Worm (Caenorhabditis elegans) whole organism, L4 larva: Measurements from ENCODE around the gene Y49F6B.9.

Experiments used
- R02D3.7 ChIP-seq: fragments of 150-350 bp; sonication (generic microtip); optimal IDR thresholded peaks from 3 replicates; lab custom pipeline; 2014; ENCODE audit warnings: missing biosample characterization, missing genetic modification characterization
- T26A8.4 ChIP-seq: fragments of 200-800 bp; sonication (Bioruptor generic); IDR thresholded peaks from 2 replicates; pipeline ENCODE4 v1.3.6; 2022; ENCODE audit warnings: missing genetic modification characterization, missing compliant biosample characterization
- Y105C5A.15 ChIP-seq: fragments of 200-800 bp; sonication (Bioruptor generic); IDR thresholded peaks from 2 replicates; pipeline ENCODE4 v1.3.6; 2022; ENCODE audit warnings: missing genetic modification characterization, missing compliant biosample characterization
- Y75B8A.6 ChIP-seq: fragments of 200-800 bp; sonication (Bioruptor generic); IDR thresholded peaks from 2 replicates; pipeline ENCODE4 v1.3.6; 2022; ENCODE audit warnings: missing genetic modification reagents, missing genetic modification characterization, missing compliant biosample characterization
- ZK337.2 ChIP-seq: fragments of 200-800 bp; sonication (Bioruptor generic); IDR thresholded peaks from 2 replicates; pipeline ENCODE4 v1.3.6; 2022; ENCODE audit warnings: missing genetic modification reagents, missing genetic modification characterization, missing compliant biosample characterization
- aha-1 ChIP-seq: fragments of 150-350 bp; peaks from one replicate; lab custom pipeline; 2014; ENCODE audit warnings: missing biosample characterization, missing genetic modification characterization
- ama-1 ChIP-seq: fragments of 150-350 bp; optimal IDR thresholded peaks from 2 replicates; lab custom pipeline; 2014; ENCODE audit warnings: inconsistent platforms, mixed read lengths
- ceh-32 ChIP-seq: sonication (generic microtip); optimal IDR thresholded peaks from 2 replicates; lab custom pipeline; 2016; ENCODE audit warnings: mild to moderate bottlenecking, missing genetic modification characterization, missing compliant biosample characterization; ENCODE audit not compliant: poor library complexity
- ceh-44 ChIP-seq: fragments of 200-800 bp; sonication (Bioruptor generic); IDR thresholded peaks from 2 replicates; pipeline ENCODE4 v1.3.6; 2022; ENCODE audit warnings: missing genetic modification reagents, missing genetic modification characterization, missing compliant biosample characterization
- ceh-62 ChIP-seq: sonication (generic microtip); optimal IDR thresholded peaks from 2 replicates; lab custom pipeline; 2017; ENCODE audit warnings: missing biosample characterization, missing genetic modification characterization
- daf-16 ChIP-seq, 3 experiments: sonication (generic microtip); optimal IDR thresholded peaks; 2 replicates each; lab custom pipeline; 2016 to 2017; ENCODE audit warnings: missing genetic modification characterization in 3 of 3, missing genetic modification reagents in 3 of 3, mild to moderate bottlenecking in 2 of 3, missing compliant biosample characterization in 2 of 3, missing biosample characterization in 1 of 3, moderate library complexity in 1 of 3
- daf-8 ChIP-seq: fragments of 200-800 bp; sonication (Bioruptor generic); IDR thresholded peaks from 2 replicates; pipeline ENCODE4 v1.3.6; 2022; ENCODE audit warnings: missing genetic modification characterization, missing compliant biosample characterization
- dpl-1 ChIP-seq: fragments of 150-350 bp; optimal IDR thresholded peaks from 2 replicates; lab custom pipeline; 2014; ENCODE audit warnings: missing biosample characterization, missing genetic modification reagents, missing genetic modification characterization
- dve-1 ChIP-seq: sonication (generic microtip); optimal IDR thresholded peaks from 2 replicates; lab custom pipeline; 2017; ENCODE audit warnings: antibody characterized with exemption, mild to moderate bottlenecking, missing genetic modification characterization, missing compliant biosample characterization; ENCODE audit not compliant: insufficient read depth
- fos-1 ChIP-seq: fragments of 150-350 bp; optimal IDR thresholded peaks from 2 replicates; lab custom pipeline; 2014; ENCODE audit warnings: missing biosample characterization, missing genetic modification characterization
- lim-7 ChIP-seq: fragments of 200-800 bp; sonication (Bioruptor generic); IDR thresholded peaks from 2 replicates; pipeline ENCODE4 v1.3.6; 2022; ENCODE audit warnings: missing genetic modification characterization, missing compliant biosample characterization
- lin-38 ChIP-seq: fragments of 200-800 bp; sonication (Bioruptor generic); IDR thresholded peaks from 2 replicates; pipeline ENCODE4 v1.3.6; 2022; ENCODE audit warnings: missing genetic modification reagents, missing genetic modification characterization, missing compliant biosample characterization
- mdl-1 ChIP-seq, 2 experiments: fragments of 150-350 bp in 1 of 2; sonication (generic microtip) in 1 of 2; optimal IDR thresholded peaks; 2 replicates each; lab custom pipeline; 2014 to 2017; ENCODE audit warnings: missing biosample characterization in 2 of 2, missing genetic modification characterization in 2 of 2
- mxl-2 ChIP-seq: fragments of 200-800 bp; sonication (Bioruptor generic); conservative IDR thresholded peaks from 2 replicates; pipeline ENCODE4 v1.3.6; 2022; ENCODE audit warnings: missing genetic modification reagents, missing genetic modification characterization, missing compliant biosample characterization
- mxl-3 ChIP-seq: fragments of 200-800 bp; sonication (Bioruptor generic); optimal IDR thresholded peaks from 2 replicates; lab custom pipeline; 2018; ENCODE audit warnings: mild to moderate bottlenecking, missing genetic modification characterization, missing compliant biosample characterization
- nhr-102 ChIP-seq: sonication (generic microtip); optimal IDR thresholded peaks from 2 replicates; lab custom pipeline; 2016; ENCODE audit warnings: mild to moderate bottlenecking, missing genetic modification characterization, moderate library complexity, missing compliant biosample characterization
- nhr-111 ChIP-seq: fragments of 200-800 bp; sonication (Bioruptor generic); optimal IDR thresholded peaks from 2 replicates; lab custom pipeline; 2018; ENCODE audit warnings: mild to moderate bottlenecking, missing genetic modification characterization, missing compliant biosample characterization
- nhr-25 ChIP-seq: sonication (generic microtip); optimal IDR thresholded peaks from 2 replicates; lab custom pipeline; 2017; ENCODE audit warnings: missing genetic modification characterization, mild to moderate bottlenecking, missing compliant biosample characterization, antibody characterized with exemption, moderate library complexity, borderline replicate concordance; ENCODE audit not compliant: insufficient read depth
- nhr-28 ChIP-seq: fragments of 150-350 bp; optimal IDR thresholded peaks from 2 replicates; lab custom pipeline; 2014; ENCODE audit warnings: missing biosample characterization, missing genetic modification characterization
- nhr-76 ChIP-seq: fragments of 150-350 bp; optimal IDR thresholded peaks from 2 replicates; lab custom pipeline; 2014; ENCODE audit warnings: missing biosample characterization, missing genetic modification characterization
- nhr-77 ChIP-seq: fragments of 150-350 bp; optimal IDR thresholded peaks from 2 replicates; lab custom pipeline; 2014; ENCODE audit warnings: missing biosample characterization, missing genetic modification characterization
- pha-4 ChIP-seq, 2 experiments: fragments of 150-350 bp in 1 of 2; fragments of 200-800 bp in 1 of 2; sonication (Bioruptor generic) in 1 of 2; IDR thresholded peaks in 1 of 2; optimal IDR thresholded peaks in 1 of 2; 2 replicates each; pipeline versions ENCODE4 v1.3.6 to Lab custom; 2014 to 2022; ENCODE audit warnings: missing genetic modification characterization in 2 of 2, missing genetic modification reagents in 2 of 2, missing biosample characterization in 1 of 2, missing compliant biosample characterization in 1 of 2
- php-3 ChIP-seq: fragments of 200-800 bp; sonication (Bioruptor generic); IDR thresholded peaks from 2 replicates; pipeline ENCODE4 v1.3.6; 2022; ENCODE audit warnings: missing genetic modification reagents, missing genetic modification characterization, missing compliant biosample characterization
- rbr-2 ChIP-seq: sonication (generic microtip); optimal IDR thresholded peaks from 2 replicates; lab custom pipeline; 2016; ENCODE audit warnings: missing genotype, missing genetic modification characterization, missing compliant biosample characterization
- set-16 ChIP-seq: fragments of 200-800 bp; sonication (Bioruptor generic); IDR thresholded peaks from 2 replicates; pipeline ENCODE4 v1.3.6; 2022; ENCODE audit warnings: missing genetic modification reagents, missing genetic modification characterization, missing compliant biosample characterization
- unc-62 ChIP-seq, 3 experiments: fragments of 150-350 bp in 1 of 3; sonication (generic microtip); optimal IDR thresholded peaks in 2 of 3; peaks in 1 of 3; 1 replicate in 1 of 3; 2 replicates in 2 of 3; lab custom pipeline; 2014 to 2017; ENCODE audit warnings: missing biosample characterization in 3 of 3, missing genetic modification characterization in 3 of 3, missing genetic modification reagents in 3 of 3, missing genotype in 1 of 3
- vab-7 ChIP-seq: fragments of 200-800 bp; sonication (Bioruptor generic); IDR thresholded peaks from 2 replicates; pipeline ENCODE4 v1.3.6; 2022; ENCODE audit warnings: missing genetic modification reagents, missing genetic modification characterization, missing compliant biosample characterization
- ztf-7 ChIP-seq: fragments of 150-350 bp; optimal IDR thresholded peaks from 2 replicates; lab custom pipeline; 2014; ENCODE audit warnings: missing biosample characterization, missing genetic modification characterization

The Y49F6B.9 gene

ce11 chrII:3477171-3477570, 22.0 kb downstream of the Y49F6B.9 start, which contains the start of gene fbxb-104:
TSS of gene fbxb-104 (minus strand) at chrII:3477271.
- TF ChIP-seq ceh-62 = no peak
- no peak for TF ChIP-seq vab-7
- peak in 1 of 2 experiments; percentile 9 for TF ChIP-seq unc-62 (GFP tag; optimal IDR thresholded peaks at IDR 0.05 in 1 of 2; lab: Kevin White, UChicago)
- no peak for TF ChIP-seq unc-62 (tag; optimal IDR thresholded peaks at IDR 0.05; lab: Kevin White, UChicago)
- TF ChIP-seq set-16 = no peak

- TF ChIP-seq R02D3.7 (tag; lab: Kevin White, UChicago) (no peak), T26A8.4 (no peak), nhr-111 (GFP tag; lab: Kevin White, UChicago) (no peak)
Observed at ce11 chrII:3476536-3476935, 22.7 kb downstream of the Y49F6B.9 start.

ce11 chrII:3473744-3474143, 25.4 kb downstream of the Y49F6B.9 start, which contains the start of gene sdz-32:
TSS of gene sdz-32 (plus strand) at chrII:3474044.
- no peak for TF ChIP-seq nhr-102 (tag; lab: Kevin White, UChicago)
- TF ChIP-seq ceh-32 (tag; lab: Kevin White, UChicago) = no peak
- TF ChIP-seq lin-38 (GFP tag; lab: Robert Waterston, UW) = no peak
- TF ChIP-seq nhr-111 (GFP tag; lab: Kevin White, UChicago) = no peak
- no peak for TF ChIP-seq nhr-28 (tag; lab: Kevin White, UChicago)
- no peak for TF ChIP-seq ceh-62
- TF ChIP-seq ama-1 = no peak
- TF ChIP-seq daf-8 (GFP tag; lab: Robert Waterston, UW) = no peak

DNA sequence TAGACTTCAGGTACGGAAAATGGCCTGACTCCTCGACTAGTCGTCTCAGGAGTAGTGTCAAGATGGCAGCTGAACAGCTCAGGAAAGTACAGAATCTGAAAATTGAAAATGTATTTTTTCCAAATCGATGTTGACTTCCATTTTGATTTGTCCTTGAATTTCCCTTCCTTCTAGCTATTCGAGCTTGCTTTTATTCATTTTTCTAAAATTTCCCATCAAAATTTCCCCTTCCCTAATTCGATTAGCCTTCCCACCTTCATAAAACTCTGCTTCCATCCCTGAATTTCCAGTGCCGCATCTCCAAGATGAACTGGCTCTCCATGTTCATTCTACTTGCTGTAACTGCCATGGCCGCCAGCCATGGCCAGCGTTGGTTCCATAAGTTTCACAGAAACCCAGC, 26.4 kb downstream of the Y49F6B.9 start, which contains the start of gene Y49F6B.6:
Gene Y49F6B.6, plus strand, starts transcription at position 301 of the 400 bp plus-strand sequence.
- TF ChIP-seq Y75B8A.6 (GFP tag; lab: Robert Waterston, UW) (no peak), nhr-25 (tag; lab: Kevin White, UChicago) (no peak), Y105C5A.15 (GFP tag; lab: Robert Waterston, UW) (no peak), mxl-3 (GFP tag; lab: Kevin White, UChicago) (no peak), ZK337.2 (GFP tag; lab: Robert Waterston, UW) (no peak), fos-1 (tag; lab: Kevin White, UChicago) (no peak), lim-7 (GFP tag; lab: Robert Waterston, UW) (no peak), nhr-76 (tag; lab: Kevin White, UChicago) (no peak), mdl-1 (tag; optimal IDR thresholded peaks at IDR 0.05; lab: Kevin White, UChicago) (no peak), pha-4 (GFP tag; IDR thresholded peaks at IDR 0.05; lab: Robert Waterston, UW) (no peak), pha-4 (tag; optimal IDR thresholded peaks at IDR 0.05; lab: Kevin White, UChicago) (no peak), dve-1 (no peak), rbr-2 (tag; lab: Kevin White, UChicago) (no peak), dpl-1 (GFP tag; lab: Kevin White, UChicago) (no peak), php-3 (GFP tag; lab: Robert Waterston, UW) (no peak), mxl-2 (no peak), ceh-44 (GFP tag; lab: Robert Waterston, UW) (no peak), daf-16 (GFP tag; optimal IDR thresholded peaks at IDR 0.05; lab: Kevin White, UChicago) (no peak), daf-16 (tag; optimal IDR thresholded peaks at IDR 0.05; lab: Kevin White, UChicago) (no peak), ztf-7 (no peak)

DNA sequence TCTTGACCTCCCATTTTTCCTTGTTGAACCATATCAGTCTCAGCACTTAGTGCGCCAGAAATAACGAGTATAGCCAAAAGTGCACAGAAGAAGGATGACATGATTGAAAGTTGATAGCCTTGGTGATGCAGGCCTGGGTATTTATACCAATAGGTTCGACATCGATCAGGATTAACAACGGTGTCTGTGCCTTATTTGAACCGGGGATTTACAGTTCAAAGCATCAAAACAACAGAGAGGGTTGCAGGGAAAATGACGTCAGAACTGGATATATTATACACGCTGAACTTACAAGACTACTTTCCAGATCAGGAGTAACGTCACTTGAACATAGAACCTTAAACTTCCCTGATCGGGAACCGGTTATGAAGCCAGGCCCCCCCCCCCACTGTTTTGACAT, 26.9 kb downstream of the Y49F6B.9 start, which contains the start of gene Y49F6B.12:
Gene Y49F6B.12, minus strand, starts transcription at position 101 of the 400 bp plus-strand sequence.
- TF ChIP-seq aha-1 (tag; lab: Kevin White, UChicago) (peak; percentile 45), nhr-77 (tag; lab: Kevin White, UChicago) (no peak)
